Fruit fly (Drosophila melanogaster) S2 (cell line): ENCODE data around the gene side-II.
"Not testable (repeated sequence)": the region's sequence is repeated elsewhere in the genome, so short reads cannot be mapped to it uniquely, and the experiment has no call there.

Source experiments
- CG8478 ChIP-seq: fragments of >200 bp; optimal IDR thresholded peaks from 2 replicates; lab custom pipeline; 2018
- CTCF ChIP-seq, 2 experiments: fragments of >200 bp; optimal IDR thresholded peaks; 2 replicates each; lab custom pipeline; 2018

Gene side-II

DNA sequence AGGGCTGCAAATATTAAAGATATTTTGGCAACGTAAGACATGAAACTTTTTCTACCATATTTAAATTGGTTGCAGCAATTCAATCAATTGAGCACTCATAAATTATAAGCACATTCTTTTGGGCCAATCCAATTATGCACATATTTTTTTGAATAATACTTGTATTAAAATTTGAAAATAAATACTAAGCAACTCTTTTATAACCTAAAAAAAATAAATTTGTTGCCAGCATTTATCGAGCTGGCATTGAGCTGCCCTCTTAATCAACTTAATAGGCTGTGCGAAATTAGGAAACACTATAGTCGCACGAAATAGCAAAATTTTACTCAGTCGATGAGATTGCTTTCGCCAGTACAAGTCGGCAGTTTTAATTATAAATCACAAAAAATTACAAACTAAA lies 47.8 kb downstream of the side-II start, which contains the start of gene CG3491:
TSS of gene CG3491 (plus strand) at position 301 of the 400 bp plus-strand sequence.
- no peak for TF ChIP-seq CG8478 (lab: Kevin White, UChicago)
- no peak for TF ChIP-seq CTCF (optimal IDR thresholded peaks at IDR 0.05; lab: Kevin White, UChicago)

DNA sequence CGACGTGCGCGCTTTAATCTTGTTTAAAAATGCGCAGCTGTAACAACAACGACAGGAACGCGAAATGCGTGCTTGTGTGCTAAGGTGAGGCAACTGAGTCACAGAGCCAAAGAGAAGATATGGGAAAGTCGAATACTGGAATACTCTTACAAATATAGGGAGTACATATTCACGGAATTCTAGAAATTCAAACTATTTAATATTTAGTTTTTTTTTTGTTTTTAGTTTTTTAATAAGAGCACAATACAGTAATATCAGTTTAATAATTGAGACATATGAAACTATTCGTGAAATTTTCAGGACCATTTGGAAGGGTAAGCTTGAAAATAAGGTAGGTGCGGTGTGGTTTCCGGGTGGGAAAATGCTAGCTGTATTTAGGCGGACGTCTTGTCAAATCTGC lies 84.6 kb downstream of the side-II start:
- no peak for TF ChIP-seq CTCF (optimal IDR thresholded peaks at IDR 0.05; lab: Kevin White, UChicago)
- TF ChIP-seq CG8478 (lab: Kevin White, UChicago) = no peak

DNA sequence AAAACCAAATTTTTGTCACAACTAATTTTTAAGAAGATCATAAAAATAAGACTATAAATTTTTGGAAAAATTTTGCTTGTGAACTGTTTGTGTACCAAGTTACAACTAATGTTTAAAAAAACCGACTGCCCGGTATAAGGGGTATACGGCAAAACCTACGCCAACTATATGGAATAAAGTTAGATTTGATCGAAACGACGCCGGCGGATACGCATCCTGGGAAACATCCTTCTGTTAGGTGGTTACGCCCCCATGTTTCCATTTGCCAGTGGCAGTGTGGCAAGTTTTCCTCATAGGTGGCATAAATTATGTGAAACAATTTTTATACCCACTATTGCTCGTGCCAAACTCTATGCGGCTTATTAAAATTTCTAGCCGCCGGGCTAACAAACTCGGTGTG lies 88.5 kb downstream of the side-II start, which contains the start of gene ProtB:
TSS of gene ProtB (minus strand) at position 101 of the 400 bp plus-strand sequence.
- TF ChIP-seq CG8478 (lab: Kevin White, UChicago); CTCF (optimal IDR thresholded peaks at IDR 0.05; lab: Kevin White, UChicago): not testable (repeated sequence)

dm6 chr2L:14881552-14881951 lies 90.5 kb downstream of the side-II start, which contains the start of gene ProtA:
Gene ProtA, minus strand, starts transcription at chr2L:14881652.
- not testable (repeated sequence) for TF ChIP-seq CG8478 (lab: Kevin White, UChicago); CTCF (optimal IDR thresholded peaks at IDR 0.05; lab: Kevin White, UChicago)

DNA sequence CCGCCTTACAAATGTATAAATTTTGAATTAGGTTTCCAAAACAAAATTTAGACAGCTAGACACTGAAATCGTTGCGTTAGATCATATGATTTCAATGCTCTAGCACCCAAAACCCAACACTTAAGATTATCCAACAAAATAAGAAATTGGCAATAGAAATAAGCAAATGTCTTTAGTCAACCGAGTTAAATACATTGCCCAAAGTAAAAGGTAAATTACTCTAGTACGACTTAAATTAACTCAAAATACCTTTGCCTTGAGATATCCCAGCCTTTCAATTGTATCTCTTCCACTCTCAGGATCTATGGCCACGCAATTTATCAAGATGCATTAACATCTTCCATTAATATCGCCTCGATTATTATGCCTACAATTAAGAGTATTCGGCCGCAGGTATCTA lies 95.9 kb downstream of the side-II start, which contains the start of gene CG15278:
TSS of gene CG15278 (minus strand) at position 101 of the 400 bp plus-strand sequence.
- TF ChIP-seq CTCF (optimal IDR thresholded peaks at IDR 0.05; lab: Kevin White, UChicago) (no peak), CG8478 (lab: Kevin White, UChicago) (no peak)

DNA sequence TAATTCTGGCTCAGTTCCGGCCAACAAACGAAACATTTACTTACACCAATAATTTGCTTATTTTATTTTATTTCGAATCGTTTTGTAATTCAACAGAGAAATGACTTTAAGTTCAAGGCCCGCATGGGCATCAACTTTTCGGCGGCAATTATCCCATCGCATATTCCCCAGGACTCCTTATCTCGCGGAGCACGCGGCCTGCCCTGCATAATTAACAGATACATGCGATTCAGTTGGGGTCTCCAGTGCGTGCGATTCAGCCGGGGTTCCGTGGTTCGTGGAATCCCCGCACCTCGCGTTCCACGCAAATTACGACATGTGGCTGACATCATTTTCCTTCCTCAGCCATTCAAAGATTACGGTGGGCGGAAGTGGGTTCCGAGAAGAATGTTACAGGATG lies 100.2 kb downstream of the side-II start, which contains the start of gene CG4480:
TSS of gene CG4480 (minus strand) at position 101 of the 400 bp plus-strand sequence.
- TF ChIP-seq CG8478 (lab: Kevin White, UChicago) = no peak
- TF ChIP-seq CTCF (optimal IDR thresholded peaks at IDR 0.05; lab: Kevin White, UChicago) = no peak
